Fruit fly (Drosophila melanogaster) whole organism, embryonic: ENCODE results near the gene fru.

Source experiments
- B-H1 ChIP-seq: fragments of 200-800 bp; sonication (Bioruptor generic); IDR thresholded peaks from 3 replicates; pipeline ENCODE4 v1.3.6; 2022; ENCODE audit warnings: missing biosample characterization, missing genetic modification characterization
- CG11085 ChIP-seq: fragments of 200-800 bp; sonication (Bioruptor generic); IDR thresholded peaks from 2 replicates; pipeline ENCODE4 v1.3.6; 2022; ENCODE audit warnings: missing biosample characterization, missing genetic modification characterization
- CG12071 ChIP-seq: fragments of 200-800 bp; sonication (Bioruptor generic); optimal IDR thresholded peaks from 3 replicates; lab custom pipeline; 2018; ENCODE audit warnings: missing biosample characterization, mild to moderate bottlenecking, missing genetic modification characterization
- CG12744 ChIP-seq: fragments of 200-800 bp; sonication (Bioruptor generic); optimal IDR thresholded peaks from 2 replicates; lab custom pipeline; 2016; ENCODE audit warnings: missing biosample characterization, missing genetic modification characterization
- CG12942 ChIP-seq: fragments of 200-800 bp; sonication (Bioruptor generic); optimal IDR thresholded peaks from 3 replicates; lab custom pipeline; 2016; ENCODE audit warnings: missing biosample characterization, missing genetic modification characterization
- CG13775 ChIP-seq: fragments of 200-800 bp; sonication (Bioruptor generic); optimal IDR thresholded peaks from 3 replicates; lab custom pipeline; 2017; ENCODE audit warnings: missing biosample characterization, mild to moderate bottlenecking, missing genetic modification characterization
- CG17829 ChIP-seq: fragments of 200-800 bp; optimal IDR thresholded peaks from 2 replicates; lab custom pipeline; 2019; ENCODE audit warnings: missing biosample characterization, mild to moderate bottlenecking, missing genetic modification characterization, moderate library complexity
- CG18011 ChIP-seq: fragments of 200-800 bp; sonication (Bioruptor generic); optimal IDR thresholded peaks from 2 replicates; lab custom pipeline; 2017; ENCODE audit warnings: missing biosample characterization, missing genetic modification characterization, mild to moderate bottlenecking, moderate library complexity, missing genotype
- CG2199 ChIP-seq: fragments of 200-800 bp; sonication (Bioruptor generic); IDR thresholded peaks from 3 replicates; pipeline ENCODE4 v1.3.6; 2022; ENCODE audit warnings: missing biosample characterization, missing genetic modification characterization
- CG30403 ChIP-seq: fragments of 200-800 bp; sonication (Bioruptor generic); optimal IDR thresholded peaks from 3 replicates; lab custom pipeline; 2016; ENCODE audit warnings: missing biosample characterization, missing genetic modification characterization
- CG30431 ChIP-seq: fragments of 200-800 bp; sonication (Bioruptor generic); optimal IDR thresholded peaks from 2 replicates; lab custom pipeline; 2017; ENCODE audit warnings: missing biosample characterization, missing genetic modification characterization
- CG3065 ChIP-seq: fragments of 200-800 bp; sonication (Bioruptor generic); optimal IDR thresholded peaks from 2 replicates; lab custom pipeline; 2016; ENCODE audit warnings: missing biosample characterization, missing genetic modification characterization
- CG43689 ChIP-seq: fragments of 200-800 bp; sonication (Bioruptor generic); IDR thresholded peaks from 2 replicates; pipeline ENCODE4 v1.3.6; 2022; ENCODE audit warnings: missing biosample characterization, missing genetic modification characterization
- CG4404 ChIP-seq: fragments of 200-800 bp; sonication (Bioruptor generic); IDR thresholded peaks from 2 replicates; pipeline ENCODE4 v1.3.6; 2022; ENCODE audit warnings: missing biosample characterization, missing genetic modification characterization
- CG4854 ChIP-seq: fragments of 200-800 bp; sonication (Bioruptor generic); optimal IDR thresholded peaks from 2 replicates; lab custom pipeline; 2016; ENCODE audit warnings: missing biosample characterization, missing genetic modification characterization, inconsistent platforms
- CHES-1-like ChIP-seq: fragments of 200-800 bp; sonication (Bioruptor generic); optimal IDR thresholded peaks from 2 replicates; lab custom pipeline; 2016; ENCODE audit warnings: missing biosample characterization, missing genetic modification characterization
- Dip2 ChIP-seq: fragments of 200-800 bp; sonication (Bioruptor generic); IDR thresholded peaks from 2 replicates; pipeline ENCODE4 v1.3.6; 2022; ENCODE audit warnings: missing biosample characterization, missing genetic modification characterization
- Ets97D ChIP-seq: fragments of 200-800 bp; sonication (Bioruptor generic); optimal IDR thresholded peaks from 3 replicates; lab custom pipeline; 2016; ENCODE audit warnings: missing biosample characterization, missing genetic modification characterization
- HLHmδ ChIP-seq: fragments of 200-800 bp; sonication (Bioruptor generic); optimal IDR thresholded peaks from 2 replicates; lab custom pipeline; 2018; ENCODE audit warnings: missing biosample characterization, mild to moderate bottlenecking, missing genetic modification characterization, moderate library complexity
- Hey ChIP-seq: fragments of 200-800 bp; sonication (Bioruptor generic); optimal IDR thresholded peaks from 3 replicates; lab custom pipeline; 2018; ENCODE audit warnings: missing biosample characterization, mild to moderate bottlenecking, missing genetic modification characterization
- Hmr ChIP-seq: fragments of 200-800 bp; sonication (Bioruptor generic); optimal IDR thresholded peaks from 3 replicates; lab custom pipeline; 2017; ENCODE audit warnings: mild to moderate bottlenecking, missing biosample characterization, missing genetic modification reagents, missing genetic modification characterization
- Hr78 ChIP-seq, 2 experiments: fragments of 200-800 bp in 1 of 2; fragments of >200 bp in 1 of 2; sonication (Bioruptor generic) in 1 of 2; optimal IDR thresholded peaks; 2 replicates each; lab custom pipeline; 2017 to 2019; ENCODE audit warnings: missing biosample characterization in 2 of 2, missing genetic modification characterization in 2 of 2, mild to moderate bottlenecking in 1 of 2, moderate library complexity in 1 of 2
- Jarid2 ChIP-seq: fragments of 200-800 bp; sonication (Bioruptor generic); optimal IDR thresholded peaks from 3 replicates; lab custom pipeline; 2017; ENCODE audit warnings: mild to moderate bottlenecking, missing biosample characterization, missing genetic modification reagents, missing genetic modification characterization
- MESR4 ChIP-seq: fragments of 200-800 bp; sonication (Bioruptor generic); optimal IDR thresholded peaks from 2 replicates; lab custom pipeline; 2018; ENCODE audit warnings: missing biosample characterization, mild to moderate bottlenecking, missing genetic modification characterization, moderate library complexity
- NK7.1 ChIP-seq: fragments of 200-800 bp; sonication (Bioruptor generic); optimal IDR thresholded peaks from 3 replicates; lab custom pipeline; 2016; ENCODE audit warnings: missing biosample characterization, missing genetic modification characterization
- Ptx1 ChIP-seq: fragments of 200-800 bp; sonication (Bioruptor generic); IDR thresholded peaks from 2 replicates; pipeline ENCODE4 v1.3.6; 2022; ENCODE audit warnings: missing biosample characterization, missing genetic modification characterization
- Sry-δ ChIP-seq: fragments of 200-800 bp; sonication (Bioruptor generic); optimal IDR thresholded peaks from 2 replicates; lab custom pipeline; 2016; ENCODE audit warnings: missing biosample characterization, missing genetic modification characterization
- Usf ChIP-seq: fragments of 200-800 bp; sonication (Bioruptor generic); optimal IDR thresholded peaks from 2 replicates; lab custom pipeline; 2017; ENCODE audit warnings: missing genotype, missing biosample characterization, missing genetic modification characterization
- abd-A ChIP-seq: fragments of 200-800 bp; sonication (Bioruptor generic); optimal IDR thresholded peaks from 3 replicates; lab custom pipeline; 2019; ENCODE audit warnings: missing biosample characterization, mild to moderate bottlenecking, missing genetic modification characterization, moderate library complexity
- aop ChIP-seq: fragments of 200-800 bp; sonication (Bioruptor generic); IDR thresholded peaks from 2 replicates; pipeline ENCODE4 v1.3.6; 2022; ENCODE audit warnings: missing biosample characterization, missing genetic modification characterization
- btn ChIP-seq: fragments of 200-800 bp; sonication (Bioruptor generic); optimal IDR thresholded peaks from 2 replicates; lab custom pipeline; 2016; ENCODE audit warnings: missing biosample characterization, missing genetic modification characterization
- cad ChIP-seq: fragments of >200 bp; optimal IDR thresholded peaks from 2 replicates; lab custom pipeline; 2017; ENCODE audit warnings: missing biosample characterization, missing genetic modification characterization
- cato ChIP-seq: fragments of 200-800 bp; sonication (Bioruptor generic); optimal IDR thresholded peaks from 2 replicates; lab custom pipeline; 2016; ENCODE audit warnings: missing biosample characterization, missing genetic modification characterization, borderline replicate concordance
- dm ChIP-seq: fragments of 200-800 bp; sonication (Bioruptor generic); optimal IDR thresholded peaks from 3 replicates; lab custom pipeline; 2016; ENCODE audit warnings: missing biosample characterization, missing genetic modification characterization
- dysf ChIP-seq: fragments of 200-800 bp; sonication (Bioruptor generic); IDR thresholded peaks from 3 replicates; pipeline ENCODE4 v1.3.6; 2022; ENCODE audit warnings: missing biosample characterization, missing genetic modification characterization
- ems ChIP-seq: fragments of 200-800 bp; sonication (Bioruptor generic); optimal IDR thresholded peaks from 3 replicates; lab custom pipeline; 2016; ENCODE audit warnings: missing biosample characterization, missing genetic modification characterization
- eve ChIP-seq, 2 experiments: fragments of >200 bp; optimal IDR thresholded peaks; 2 replicates each; lab custom pipeline; 2017; ENCODE audit warnings: missing biosample characterization in 2 of 2, missing genetic modification characterization in 2 of 2
- gt ChIP-seq: fragments of 200-800 bp; sonication (Bioruptor generic); IDR thresholded peaks from 2 replicates; pipeline ENCODE4 v1.3.6; 2022; ENCODE audit warnings: missing biosample characterization, missing genetic modification characterization
- ind ChIP-seq: fragments of 200-800 bp; sonication (Bioruptor generic); optimal IDR thresholded peaks from 3 replicates; lab custom pipeline; 2016; ENCODE audit warnings: missing biosample characterization, missing genetic modification characterization
- kah ChIP-seq: fragments of 200-800 bp; sonication (Bioruptor generic); optimal IDR thresholded peaks from 2 replicates; lab custom pipeline; 2018; ENCODE audit warnings: missing biosample characterization, mild to moderate bottlenecking, missing genetic modification characterization
- lov ChIP-seq, 2 experiments: fragments of 200-800 bp in 1 of 2; fragments of >200 bp in 1 of 2; sonication (Bioruptor generic) in 1 of 2; IDR thresholded peaks in 1 of 2; optimal IDR thresholded peaks in 1 of 2; 2 replicates in 1 of 2; 3 replicates in 1 of 2; pipeline versions ENCODE4 v1.3.6 to Lab custom; 2017 to 2022; ENCODE audit warnings: missing biosample characterization in 1 of 2, missing genetic modification characterization in 1 of 2
- mam ChIP-seq: fragments of 200-800 bp; sonication (Bioruptor generic); optimal IDR thresholded peaks from 3 replicates; lab custom pipeline; 2016; ENCODE audit warnings: missing biosample characterization, missing genetic modification characterization
- odd ChIP-seq: fragments of 200-800 bp; sonication (Bioruptor generic); optimal IDR thresholded peaks from 2 replicates; lab custom pipeline; 2017; ENCODE audit warnings: missing biosample characterization, mild to moderate bottlenecking, missing genetic modification characterization
- otp ChIP-seq: fragments of 200-800 bp; sonication (Bioruptor generic); IDR thresholded peaks from 3 replicates; pipeline ENCODE4, ENCODE4 v1.3.6; 2022; ENCODE audit warnings: missing biosample characterization, missing genetic modification characterization
- scrt ChIP-seq: fragments of 200-800 bp; sonication (Bioruptor generic); optimal IDR thresholded peaks from 2 replicates; lab custom pipeline; 2018; ENCODE audit warnings: missing biosample characterization, mild to moderate bottlenecking, missing genetic modification characterization, moderate library complexity
- sna ChIP-seq: fragments of 200-800 bp; sonication (Bioruptor generic); IDR thresholded peaks from 2 replicates; pipeline ENCODE4 v1.3.6; 2022; ENCODE audit warnings: missing biosample characterization, missing genetic modification characterization; ENCODE audit not compliant: partially characterized antibody
- tll ChIP-seq, 2 experiments: fragments of 200-800 bp in 1 of 2; fragments of >200 bp in 1 of 2; sonication (Bioruptor generic) in 1 of 2; optimal IDR thresholded peaks; 2 replicates each; lab custom pipeline; 2017 to 2019; ENCODE audit warnings: missing biosample characterization in 2 of 2, missing genetic modification characterization in 2 of 2, mild to moderate bottlenecking in 1 of 2, moderate library complexity in 1 of 2
- wek ChIP-seq: fragments of 200-800 bp; sonication (Bioruptor generic); optimal IDR thresholded peaks from 3 replicates; lab custom pipeline; 2018; ENCODE audit warnings: missing biosample characterization, mild to moderate bottlenecking, missing genetic modification characterization, moderate library complexity

The fru gene

dm6 chr3R:18398954-18399697, 146.3 kb downstream of the fru start, which contains the start of gene Vha100-2 (continued):
- no peak for TF ChIP-seq CG4854 (GFP tag; lab: Kevin White, UChicago)
- peak; percentile 21 for TF ChIP-seq MESR4 (GFP tag; lab: Kevin White, UChicago)
- TF ChIP-seq cato (GFP tag; lab: Kevin White, UChicago) = no peak
- TF ChIP-seq ind = peak; percentile 51
- peak; percentile 28 for TF ChIP-seq CHES-1-like (GFP tag; lab: Kevin White, UChicago)
- no peak for TF ChIP-seq Dip2 (GFP tag; lab: Robert Waterston, UW)
- TF ChIP-seq cad (GFP tag; lab: Kevin White, UChicago) = no peak
- peak; percentile 33; the same call in 1 of the 2 replicates for TF ChIP-seq CG43689 (GFP tag; lab: Robert Waterston, UW)
- peak in 1 of 2 experiments; percentile 29 for TF ChIP-seq Hr78 (GFP tag; optimal IDR thresholded peaks at IDR 0.05; lab: Kevin White, UChicago)
- peak; percentile 62 for TF ChIP-seq Ets97D (GFP tag; lab: Kevin White, UChicago)
- peak; percentile 10 for TF ChIP-seq Sry-δ
- TF ChIP-seq aop (GFP tag; lab: Robert Waterston, UW) = 0 out of 2 replicates have a peak, but pooled peaks have one; percentile 12
- no peak for TF ChIP-seq gt (GFP tag; lab: Robert Waterston, UW)
- no peak for TF ChIP-seq Hey (tag; lab: Kevin White, UChicago)
- no peak for TF ChIP-seq CG3065 (GFP tag; lab: Kevin White, UChicago)
- peak; percentile 22 for TF ChIP-seq mam
- TF ChIP-seq CG11085 (GFP tag; lab: Robert Waterston, UW) = peak; percentile 27; the same call in 1 of the 2 replicates
- peak; percentile 47 for TF ChIP-seq CG12071 (GFP tag; lab: Kevin White, UChicago)
- peak; percentile 39 for TF ChIP-seq abd-A (tag; lab: Kevin White, UChicago)
- TF ChIP-seq dm (GFP tag; lab: Kevin White, UChicago) = no peak
- TF ChIP-seq otp (GFP tag; lab: Robert Waterston, UW) = 0 out of 3 replicates have a peak, but pooled peaks have one; percentile 22
- TF ChIP-seq lov (optimal IDR thresholded peaks at IDR 0.05; lab: Kevin White, UChicago) = no peak
- TF ChIP-seq lov (GFP tag; IDR thresholded peaks at IDR 0.05; lab: Robert Waterston, UW) = 0 out of 3 replicates have a peak, but pooled peaks have one; percentile 55
- TF ChIP-seq CG18011 (GFP tag; lab: Kevin White, UChicago) = no peak
- peak; percentile 100 for TF ChIP-seq kah
- TF ChIP-seq Jarid2 (GFP tag; lab: Kevin White, UChicago) = peak; percentile 80
- peak; percentile 53; the same call in 2 of the 3 replicates for TF ChIP-seq dysf (GFP tag; lab: Robert Waterston, UW)
- no peak for TF ChIP-seq odd (GFP tag; lab: Kevin White, UChicago)
- TF ChIP-seq CG13775 (GFP tag; lab: Kevin White, UChicago) = peak; percentile 12
- peak in 1 of 2 experiments; percentile 4 for TF ChIP-seq tll (GFP tag; optimal IDR thresholded peaks at IDR 0.05; lab: Kevin White, UChicago)
- TF ChIP-seq HLHmδ = no peak
- peak; percentile 45 for TF ChIP-seq Hmr
- TF ChIP-seq CG30431 (GFP tag; lab: Kevin White, UChicago) = no peak
- TF ChIP-seq CG30403 = peak; percentile 56
- no peak for TF ChIP-seq CG4404
- TF ChIP-seq sna (GFP tag; lab: Robert Waterston, UW) = no peak
- TF ChIP-seq CG12942 (GFP tag; lab: Kevin White, UChicago) = no peak
- 0 out of 2 replicates have a peak, but pooled peaks have one; percentile 20 for TF ChIP-seq Ptx1 (GFP tag; lab: Robert Waterston, UW)
- TF ChIP-seq B-H1 (GFP tag; lab: Robert Waterston, UW) = no peak; the same call in 2 of the 3 replicates
- TF ChIP-seq btn (GFP tag; lab: Kevin White, UChicago) = no peak
- peak; percentile 91 for TF ChIP-seq wek (GFP tag; lab: Kevin White, UChicago)
- TF ChIP-seq CG12744 (GFP tag; lab: Kevin White, UChicago) = no peak
- TF ChIP-seq Usf (GFP tag; lab: Kevin White, UChicago) = no peak
- TF ChIP-seq scrt (GFP tag; lab: Kevin White, UChicago) = peak; percentile 98
- TF ChIP-seq NK7.1 (GFP tag; lab: Kevin White, UChicago) = peak; percentile 15
- no peak for TF ChIP-seq eve (GFP tag; optimal IDR thresholded peaks at IDR 0.05; lab: Kevin White, UChicago)
- TF ChIP-seq ems (GFP tag; lab: Kevin White, UChicago) = no peak
- TF ChIP-seq CG17829 (tag; lab: Kevin White, UChicago) = no peak
- peak; percentile 26; the same call in 1 of the 3 replicates for TF ChIP-seq CG2199 (GFP tag; lab: Robert Waterston, UW)
